Fruit fly (Drosophila melanogaster) whole organism, embryonic: Measurements from ENCODE around the gene mahe.
A peak's percentile ranks its signal among the peaks of the same experiment; 100 is the strongest.

Source experiments
- CG10321 ChIP-seq: fragments of 200-800 bp; sonication (Bioruptor generic); IDR thresholded peaks from 2 replicates; pipeline ENCODE4 v1.3.6; 2022; ENCODE audit warnings: missing biosample characterization, missing genetic modification characterization
- CG10959 ChIP-seq: fragments of 200-800 bp; sonication (Bioruptor generic); IDR thresholded peaks from 2 replicates; pipeline ENCODE4 v1.3.6; 2022; ENCODE audit warnings: missing biosample characterization, missing genetic modification characterization
- CG12219 ChIP-seq: fragments of 200-800 bp; sonication (Bioruptor generic); optimal IDR thresholded peaks from 3 replicates; lab custom pipeline; 2018; ENCODE audit warnings: missing biosample characterization, mild to moderate bottlenecking, missing genetic modification characterization
- CG12769 ChIP-seq: fragments of 200-800 bp; sonication (Bioruptor generic); optimal IDR thresholded peaks from 2 replicates; lab custom pipeline; 2019; ENCODE audit warnings: missing biosample characterization, mild to moderate bottlenecking, missing genetic modification characterization, moderate library complexity
- CG12942 ChIP-seq: fragments of 200-800 bp; sonication (Bioruptor generic); optimal IDR thresholded peaks from 3 replicates; lab custom pipeline; 2016; ENCODE audit warnings: missing biosample characterization, missing genetic modification characterization
- CG17568 ChIP-seq: fragments of 200-800 bp; sonication (Bioruptor generic); optimal IDR thresholded peaks from 2 replicates; lab custom pipeline; 2018; ENCODE audit warnings: missing biosample characterization, mild to moderate bottlenecking, missing genetic modification characterization, moderate library complexity
- CG18262 ChIP-seq: fragments of 200-800 bp; optimal IDR thresholded peaks from 3 replicates; lab custom pipeline; 2019; ENCODE audit warnings: missing biosample characterization, mild to moderate bottlenecking, missing genetic modification characterization, moderate library complexity
- CG18599 ChIP-seq: fragments of 200-800 bp; sonication (Bioruptor generic); optimal IDR thresholded peaks from 3 replicates; lab custom pipeline; 2017; ENCODE audit warnings: missing biosample characterization, missing genetic modification characterization, mild to moderate bottlenecking, moderate library complexity, missing genetic modification reagents
- CG30403 ChIP-seq: fragments of 200-800 bp; sonication (Bioruptor generic); optimal IDR thresholded peaks from 3 replicates; lab custom pipeline; 2016; ENCODE audit warnings: missing biosample characterization, missing genetic modification characterization
- CG3065 ChIP-seq: fragments of 200-800 bp; sonication (Bioruptor generic); optimal IDR thresholded peaks from 2 replicates; lab custom pipeline; 2016; ENCODE audit warnings: missing biosample characterization, missing genetic modification characterization
- CG32767 ChIP-seq: fragments of 200-800 bp; sonication (Bioruptor generic); IDR thresholded peaks from 2 replicates; pipeline ENCODE4 v1.3.6; 2022; ENCODE audit warnings: missing biosample characterization, missing genetic modification characterization
- CG33213 ChIP-seq: fragments of 200-800 bp; sonication (Bioruptor generic); optimal IDR thresholded peaks from 3 replicates; lab custom pipeline; 2016; ENCODE audit warnings: missing biosample characterization, missing genetic modification characterization
- CG34376 ChIP-seq: fragments of 200-800 bp; sonication (Bioruptor generic); optimal IDR thresholded peaks from 2 replicates; lab custom pipeline; 2018; ENCODE audit warnings: missing biosample characterization, mild to moderate bottlenecking, missing genetic modification characterization
- CG3995 ChIP-seq: fragments of 200-800 bp; sonication (Bioruptor generic); optimal IDR thresholded peaks from 3 replicates; lab custom pipeline; 2016; ENCODE audit warnings: missing biosample characterization, missing genetic modification characterization
- CG4328 ChIP-seq: fragments of 200-800 bp; sonication (Bioruptor generic); optimal IDR thresholded peaks from 3 replicates; lab custom pipeline; 2017; ENCODE audit warnings: missing biosample characterization, missing genetic modification reagents, missing genetic modification characterization
- CG4424 ChIP-seq: fragments of 200-800 bp; sonication (Bioruptor generic); optimal IDR thresholded peaks from 3 replicates; lab custom pipeline; 2016; ENCODE audit warnings: missing biosample characterization, missing genetic modification characterization
- CG6175 ChIP-seq: fragments of 200-800 bp; sonication (Bioruptor generic); IDR thresholded peaks from 3 replicates; pipeline ENCODE4 v1.3.6; 2022; ENCODE audit warnings: missing biosample characterization, missing genetic modification characterization
- CG6765 ChIP-seq: fragments of 200-800 bp; sonication (Bioruptor generic); optimal IDR thresholded peaks from 3 replicates; lab custom pipeline; 2017; ENCODE audit warnings: missing biosample characterization, mild to moderate bottlenecking, missing genetic modification characterization
- CG6791 ChIP-seq: fragments of 200-800 bp; sonication (Bioruptor generic); IDR thresholded peaks from 3 replicates; pipeline ENCODE4 v1.3.6; 2022; ENCODE audit warnings: missing biosample characterization, missing genetic modification characterization; ENCODE audit not compliant: partially characterized antibody
- CG7357 ChIP-seq: fragments of 200-800 bp; sonication (Bioruptor generic); IDR thresholded peaks from 3 replicates; pipeline ENCODE4 v1.3.6; 2022; ENCODE audit warnings: missing biosample characterization, missing genetic modification characterization
- CG7987 ChIP-seq: fragments of 200-800 bp; sonication (Bioruptor generic); optimal IDR thresholded peaks from 2 replicates; lab custom pipeline; 2018; ENCODE audit warnings: missing biosample characterization, mild to moderate bottlenecking, missing genetic modification characterization, moderate library complexity
- CkIIα-i1 ChIP-seq: fragments of 200-800 bp; sonication (Bioruptor generic); IDR thresholded peaks from 2 replicates; pipeline ENCODE4 v1.3.6; 2022; ENCODE audit warnings: missing biosample characterization, missing genetic modification characterization
- Eip74EF ChIP-seq, 2 experiments: fragments of 200-800 bp in 1 of 2; fragments of >200 bp in 1 of 2; sonication (Bioruptor generic) in 1 of 2; optimal IDR thresholded peaks; 2 replicates each; lab custom pipeline; 2017 to 2019; ENCODE audit warnings: missing biosample characterization in 2 of 2, missing genetic modification characterization in 2 of 2, mild to moderate bottlenecking in 1 of 2, moderate library complexity in 1 of 2
- HLHmδ ChIP-seq: fragments of 200-800 bp; sonication (Bioruptor generic); optimal IDR thresholded peaks from 2 replicates; lab custom pipeline; 2018; ENCODE audit warnings: missing biosample characterization, mild to moderate bottlenecking, missing genetic modification characterization, moderate library complexity
- Max ChIP-seq: fragments of 200-800 bp; sonication (Bioruptor generic); optimal IDR thresholded peaks from 2 replicates; lab custom pipeline; 2016; ENCODE audit warnings: missing biosample characterization, mild to moderate bottlenecking, missing genetic modification characterization
- Oaz ChIP-seq: fragments of 200-800 bp; sonication (Bioruptor generic); IDR thresholded peaks from 2 replicates; pipeline ENCODE4 v1.3.6; 2022; ENCODE audit warnings: missing biosample characterization, missing genetic modification characterization
- Rfx ChIP-seq: fragments of 200-800 bp; sonication (Bioruptor generic); IDR thresholded peaks from 2 replicates; pipeline ENCODE4 v1.3.6; 2022; ENCODE audit warnings: missing biosample characterization, missing genetic modification characterization
- Side ChIP-seq: fragments of 200-800 bp; sonication (Bioruptor generic); optimal IDR thresholded peaks from 2 replicates; lab custom pipeline; 2016; ENCODE audit warnings: missing biosample characterization, missing genetic modification characterization
- Vsx1 ChIP-seq: fragments of 200-800 bp; sonication (Bioruptor generic); optimal IDR thresholded peaks from 2 replicates; lab custom pipeline; 2017; ENCODE audit warnings: missing biosample characterization, mild to moderate bottlenecking, missing genetic modification characterization, missing genetic modification reagents
- ac ChIP-seq: fragments of 200-800 bp; sonication (Bioruptor generic); optimal IDR thresholded peaks from 3 replicates; lab custom pipeline; 2017; ENCODE audit warnings: missing biosample characterization, mild to moderate bottlenecking, missing genetic modification characterization
- br ChIP-seq: fragments of >200 bp; optimal IDR thresholded peaks from 2 replicates; lab custom pipeline; 2017
- cg ChIP-seq: fragments of 200-800 bp; sonication (Bioruptor generic); optimal IDR thresholded peaks from 3 replicates; lab custom pipeline; 2019; ENCODE audit warnings: missing biosample characterization, mild to moderate bottlenecking, missing genetic modification characterization, moderate library complexity
- chinmo ChIP-seq: fragments of 200-800 bp; sonication (Bioruptor generic); IDR thresholded peaks from 4 replicates; pipeline ENCODE4 v1.3.6; 2022; ENCODE audit warnings: missing biosample characterization, missing genetic modification characterization; ENCODE audit not compliant: partially characterized antibody
- cwo ChIP-seq: fragments of 200-800 bp; sonication (Bioruptor generic); optimal IDR thresholded peaks from 3 replicates; lab custom pipeline; 2017; ENCODE audit warnings: missing biosample characterization, missing genetic modification characterization, mild to moderate bottlenecking, moderate library complexity, missing genetic modification reagents
- ewg ChIP-seq: fragments of 200-800 bp; sonication (Bioruptor generic); optimal IDR thresholded peaks from 3 replicates; lab custom pipeline; 2017; ENCODE audit warnings: mild to moderate bottlenecking, missing biosample characterization, missing genetic modification reagents, missing genetic modification characterization
- gsb-n ChIP-seq: fragments of 200-800 bp; sonication (Bioruptor generic); optimal IDR thresholded peaks from 3 replicates; lab custom pipeline; 2018; ENCODE audit warnings: missing biosample characterization, mild to moderate bottlenecking, missing genetic modification characterization
- hb ChIP-seq: fragments of 200-800 bp; sonication (Bioruptor generic); IDR thresholded peaks from 3 replicates; pipeline ENCODE4 v1.3.6; 2022; ENCODE audit warnings: missing biosample characterization, missing genetic modification characterization; ENCODE audit not compliant: partially characterized antibody
- ind ChIP-seq: fragments of 200-800 bp; sonication (Bioruptor generic); optimal IDR thresholded peaks from 3 replicates; lab custom pipeline; 2016; ENCODE audit warnings: missing biosample characterization, missing genetic modification characterization
- jing ChIP-seq: fragments of 200-800 bp; sonication (Bioruptor generic); optimal IDR thresholded peaks from 2 replicates; lab custom pipeline; 2018; ENCODE audit warnings: missing biosample characterization, mild to moderate bottlenecking, missing genetic modification characterization
- ken ChIP-seq: fragments of 200-800 bp; sonication (Bioruptor generic); IDR thresholded peaks from 3 replicates; pipeline ENCODE4 v1.3.6; 2022; ENCODE audit warnings: missing biosample characterization, missing genetic modification characterization
- lov ChIP-seq, 2 experiments: fragments of 200-800 bp in 1 of 2; fragments of >200 bp in 1 of 2; sonication (Bioruptor generic) in 1 of 2; IDR thresholded peaks in 1 of 2; optimal IDR thresholded peaks in 1 of 2; 2 replicates in 1 of 2; 3 replicates in 1 of 2; pipeline versions ENCODE4 v1.3.6 to Lab custom; 2017 to 2022; ENCODE audit warnings: missing biosample characterization in 1 of 2, missing genetic modification characterization in 1 of 2
- luna ChIP-seq: fragments of 200-800 bp; sonication (Bioruptor generic); optimal IDR thresholded peaks from 2 replicates; lab custom pipeline; 2016; ENCODE audit warnings: missing biosample characterization, missing genetic modification characterization
- maf-S ChIP-seq: fragments of 200-800 bp; sonication (Bioruptor generic); optimal IDR thresholded peaks from 2 replicates; lab custom pipeline; 2016; ENCODE audit warnings: missing biosample characterization, missing genetic modification characterization
- onecut ChIP-seq: fragments of 200-800 bp; sonication (Bioruptor generic); IDR thresholded peaks from 2 replicates; pipeline ENCODE4 v1.3.6; 2022; ENCODE audit warnings: missing biosample characterization, missing genetic modification characterization
- peb ChIP-seq: fragments of 200-800 bp; sonication (Bioruptor generic); IDR thresholded peaks from 2 replicates; pipeline ENCODE4 v1.3.6; 2022; ENCODE audit warnings: missing biosample characterization, missing genetic modification characterization
- pho ChIP-seq: fragments of 200-800 bp; sonication (Bioruptor generic); optimal IDR thresholded peaks from 2 replicates; lab custom pipeline; 2016; ENCODE audit warnings: missing biosample characterization, missing genetic modification characterization
- phol ChIP-seq: fragments of 200-800 bp; sonication (Bioruptor generic); optimal IDR thresholded peaks from 3 replicates; lab custom pipeline; 2018; ENCODE audit warnings: missing biosample characterization, mild to moderate bottlenecking, missing genetic modification characterization, moderate library complexity
- sd ChIP-seq: fragments of 200-800 bp; sonication (Bioruptor generic); optimal IDR thresholded peaks from 3 replicates; lab custom pipeline; 2018; ENCODE audit warnings: missing biosample characterization, mild to moderate bottlenecking, missing genetic modification characterization, moderate library complexity
- so ChIP-seq: fragments of 200-800 bp; sonication (Bioruptor generic); IDR thresholded peaks from 3 replicates; pipeline ENCODE4 v1.3.6; 2022; ENCODE audit warnings: missing biosample characterization, missing genetic modification characterization
- tin ChIP-seq: fragments of 200-800 bp; sonication (Bioruptor generic); optimal IDR thresholded peaks from 3 replicates; lab custom pipeline; 2016; ENCODE audit warnings: missing biosample characterization, missing genetic modification characterization
- yki ChIP-seq: fragments of >200 bp; optimal IDR thresholded peaks from 3 replicates; lab custom pipeline; 2018

The mahe gene

dm6 chrX:7959025-7959424 lies 27.8 kb upstream of the mahe start (continued):
- no peak for TF ChIP-seq CG18599
- TF ChIP-seq lov (optimal IDR thresholded peaks at IDR 0.05; lab: Kevin White, UChicago): no peak
- TF ChIP-seq lov (GFP tag; IDR thresholded peaks at IDR 0.05; lab: Robert Waterston, UW): no peak
- TF ChIP-seq ken: no peak
- TF ChIP-seq CG10959: no peak
- TF ChIP-seq CG7987: no peak
- peak; percentile 56 for TF ChIP-seq Max (GFP tag; lab: Kevin White, UChicago)
- no peak for TF ChIP-seq pho (GFP tag; lab: Kevin White, UChicago)
- no peak for TF ChIP-seq Vsx1 (GFP tag; lab: Kevin White, UChicago)
- TF ChIP-seq br: no peak
- TF ChIP-seq jing (GFP tag; lab: Kevin White, UChicago): no peak
- TF ChIP-seq Rfx (GFP tag; lab: Robert Waterston, UW): no peak
- no peak for TF ChIP-seq CG33213 (GFP tag; lab: Kevin White, UChicago)
- no peak for TF ChIP-seq luna
- TF ChIP-seq CG3995 (GFP tag; lab: Kevin White, UChicago): no peak
- no peak for TF ChIP-seq Oaz
- no peak for TF ChIP-seq peb (GFP tag; lab: Robert Waterston, UW)
- peak; percentile 77 for TF ChIP-seq cg (GFP tag; lab: Kevin White, UChicago)
- no peak for TF ChIP-seq CG17568
- TF ChIP-seq CG32767: 0 out of 2 replicates have a peak, but pooled peaks have one; percentile 15
- no peak for TF ChIP-seq onecut (GFP tag; lab: Robert Waterston, UW)
- no peak for TF ChIP-seq CG12769 (tag; lab: Kevin White, UChicago)
- TF ChIP-seq CG3065 (GFP tag; lab: Kevin White, UChicago): no peak
- TF ChIP-seq hb: no peak
- no peak for TF ChIP-seq Eip74EF (GFP tag; optimal IDR thresholded peaks at IDR 0.05; lab: Kevin White, UChicago)
- TF ChIP-seq yki (lab: Kevin White, UChicago): no peak
- 0 out of 4 replicates have a peak, but pooled peaks have one; percentile 68 for TF ChIP-seq chinmo
- TF ChIP-seq ewg (GFP tag; lab: Kevin White, UChicago): no peak
- no peak for TF ChIP-seq CG6765 (GFP tag; lab: Kevin White, UChicago)
- no peak for TF ChIP-seq CG30403
- no peak for TF ChIP-seq ind (GFP tag; lab: Kevin White, UChicago)
- TF ChIP-seq HLHmδ: no peak
- TF ChIP-seq CG7357 (GFP tag; lab: Robert Waterston, UW): no peak
- TF ChIP-seq CG10321 (GFP tag; lab: Robert Waterston, UW): peak; percentile 68
- no peak for TF ChIP-seq gsb-n
- no peak for TF ChIP-seq tin (GFP tag; lab: Kevin White, UChicago)
- no peak for TF ChIP-seq CG6791 (GFP tag; lab: Robert Waterston, UW)
- TF ChIP-seq, all 482 proteins: peak for 27

DNA sequence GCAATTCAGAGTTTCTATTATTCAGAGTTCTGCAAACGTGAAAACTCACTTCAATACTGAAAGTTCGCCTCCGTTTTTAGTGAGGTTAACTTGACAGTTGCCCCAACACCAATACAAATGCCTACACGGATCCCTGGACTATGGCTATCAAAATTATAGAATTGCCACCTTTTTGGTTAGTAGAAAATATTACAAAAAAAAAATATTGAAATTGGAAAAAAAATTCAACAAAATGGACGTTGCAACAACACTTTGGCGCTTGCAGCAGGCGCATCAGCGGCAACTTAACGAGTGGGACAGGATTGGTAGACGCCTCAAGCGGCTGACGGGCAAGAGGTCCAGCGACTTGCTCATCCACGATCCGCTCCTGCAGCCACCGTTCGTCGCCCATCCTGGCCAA lies 24.7 kb upstream of the mahe start, which contains the start of the genes CG15332 and CG15330:
Gene CG15332, minus strand, starts transcription at position 101 of the 400 bp plus-strand sequence.
Gene CG15330, plus strand, starts transcription at position 175 of the 400 bp plus-strand sequence.
- no peak for TF ChIP-seq CG6175 (GFP tag; lab: Robert Waterston, UW)
- TF ChIP-seq, all 482 proteins: peak for 0

- TF ChIP-seq maf-S (GFP tag; lab: Kevin White, UChicago) (no peak), CG34376 (GFP tag; lab: Kevin White, UChicago) (peak; percentile 60), CG4328 (GFP tag; lab: Kevin White, UChicago) (no peak), sd (tag; lab: Kevin White, UChicago) (no peak), so (GFP tag; lab: Robert Waterston, UW) (peak; percentile 66; the same call in 1 of the 3 replicates), CG4424 (GFP tag; lab: Kevin White, UChicago) (no peak), cwo (GFP tag; lab: Kevin White, UChicago) (no peak), CG12942 (GFP tag; lab: Kevin White, UChicago) (no peak), CG18262 (tag; lab: Kevin White, UChicago) (peak; percentile 19), CkIIα-i1 (GFP tag; lab: Robert Waterston, UW) (no peak), Side (GFP tag; lab: Kevin White, UChicago) (peak; percentile 9), CG12219 (GFP tag; lab: Kevin White, UChicago) (peak; percentile 15), phol (tag; lab: Kevin White, UChicago) (no peak), ac (GFP tag; lab: Kevin White, UChicago) (no peak)
These were observed 15.7 kb upstream of the mahe start, which contains the start of gene orion for dm6 chrX:7946858-7947313. TSS of gene orion (minus strand) at chrX:7946908.
